Fruit fly (Drosophila melanogaster) whole organism, embryonic: ENCODE measurements around the gene CG32074.

Source experiments
- Adf1 ChIP-seq: fragments of 200-800 bp; sonication (Bioruptor generic); IDR thresholded peaks from 2 replicates; pipeline ENCODE4 v1.3.6; 2022; ENCODE audit warnings: missing biosample characterization, missing genetic modification characterization
- Atf3 ChIP-seq: fragments of 200-800 bp; sonication (Bioruptor generic); optimal IDR thresholded peaks from 3 replicates; lab custom pipeline; 2016; ENCODE audit warnings: missing biosample characterization, missing genetic modification characterization
- CG11696 ChIP-seq: fragments of 200-800 bp; sonication (Bioruptor generic); IDR thresholded peaks from 2 replicates; pipeline ENCODE4 v1.3.6; 2022; ENCODE audit warnings: missing biosample characterization, missing genetic modification characterization
- CG12219 ChIP-seq: fragments of 200-800 bp; sonication (Bioruptor generic); optimal IDR thresholded peaks from 3 replicates; lab custom pipeline; 2018; ENCODE audit warnings: missing biosample characterization, mild to moderate bottlenecking, missing genetic modification characterization
- CG12744 ChIP-seq: fragments of 200-800 bp; sonication (Bioruptor generic); optimal IDR thresholded peaks from 2 replicates; lab custom pipeline; 2016; ENCODE audit warnings: missing biosample characterization, missing genetic modification characterization
- CG12769 ChIP-seq: fragments of 200-800 bp; sonication (Bioruptor generic); optimal IDR thresholded peaks from 2 replicates; lab custom pipeline; 2019; ENCODE audit warnings: missing biosample characterization, mild to moderate bottlenecking, missing genetic modification characterization, moderate library complexity
- CG13775 ChIP-seq: fragments of 200-800 bp; sonication (Bioruptor generic); optimal IDR thresholded peaks from 3 replicates; lab custom pipeline; 2017; ENCODE audit warnings: missing biosample characterization, mild to moderate bottlenecking, missing genetic modification characterization
- CG14667 ChIP-seq: fragments of 200-800 bp; sonication (Bioruptor generic); IDR thresholded peaks from 2 replicates; pipeline ENCODE4 v1.3.6; 2022; ENCODE audit warnings: missing biosample characterization, missing genetic modification characterization
- CG17186 ChIP-seq: fragments of 200-800 bp; sonication (Bioruptor generic); optimal IDR thresholded peaks from 3 replicates; lab custom pipeline; 2017; ENCODE audit warnings: missing biosample characterization, missing genetic modification reagents, missing genetic modification characterization
- CG17802 ChIP-seq: fragments of 200-800 bp; sonication (Bioruptor generic); optimal IDR thresholded peaks from 2 replicates; lab custom pipeline; 2018; ENCODE audit warnings: missing biosample characterization, mild to moderate bottlenecking, missing genetic modification characterization, moderate library complexity
- CG18476 ChIP-seq: fragments of 200-800 bp; sonication (Bioruptor generic); optimal IDR thresholded peaks from 2 replicates; lab custom pipeline; 2016; ENCODE audit warnings: missing biosample characterization, mild to moderate bottlenecking, missing genetic modification characterization
- CG30403 ChIP-seq: fragments of 200-800 bp; sonication (Bioruptor generic); optimal IDR thresholded peaks from 3 replicates; lab custom pipeline; 2016; ENCODE audit warnings: missing biosample characterization, missing genetic modification characterization
- CG33213 ChIP-seq: fragments of 200-800 bp; sonication (Bioruptor generic); optimal IDR thresholded peaks from 3 replicates; lab custom pipeline; 2016; ENCODE audit warnings: missing biosample characterization, missing genetic modification characterization
- CG43689 ChIP-seq: fragments of 200-800 bp; sonication (Bioruptor generic); IDR thresholded peaks from 2 replicates; pipeline ENCODE4 v1.3.6; 2022; ENCODE audit warnings: missing biosample characterization, missing genetic modification characterization
- CG4404 ChIP-seq: fragments of 200-800 bp; sonication (Bioruptor generic); IDR thresholded peaks from 2 replicates; pipeline ENCODE4 v1.3.6; 2022; ENCODE audit warnings: missing biosample characterization, missing genetic modification characterization
- CG5953 ChIP-seq: fragments of 200-800 bp; sonication (Bioruptor generic); IDR thresholded peaks from 2 replicates; pipeline ENCODE4 v1.3.6; 2022; ENCODE audit warnings: missing biosample characterization, missing genetic modification characterization
- CG6689 ChIP-seq: fragments of 200-800 bp; sonication (Bioruptor generic); IDR thresholded peaks from 2 replicates; pipeline ENCODE4 v1.3.6; 2022; ENCODE audit warnings: missing biosample characterization, missing genetic modification characterization
- CG6765 ChIP-seq: fragments of 200-800 bp; sonication (Bioruptor generic); optimal IDR thresholded peaks from 3 replicates; lab custom pipeline; 2017; ENCODE audit warnings: missing biosample characterization, mild to moderate bottlenecking, missing genetic modification characterization
- CG7786 ChIP-seq: fragments of 200-800 bp; sonication (Bioruptor generic); optimal IDR thresholded peaks from 2 replicates; lab custom pipeline; 2016; ENCODE audit warnings: missing biosample characterization, missing genetic modification characterization
- CG8281 ChIP-seq: fragments of 200-800 bp; sonication (Bioruptor generic); optimal IDR thresholded peaks from 2 replicates; lab custom pipeline; 2018; ENCODE audit warnings: missing biosample characterization, mild to moderate bottlenecking, missing genetic modification characterization, moderate library complexity
- CG8388 ChIP-seq: fragments of 200-800 bp; sonication (Bioruptor generic); optimal IDR thresholded peaks from 2 replicates; lab custom pipeline; 2019; ENCODE audit warnings: missing biosample characterization, mild to moderate bottlenecking, missing genetic modification characterization, moderate library complexity
- CG9727 ChIP-seq: fragments of 200-800 bp; sonication (Bioruptor generic); optimal IDR thresholded peaks from 3 replicates; lab custom pipeline; 2017; ENCODE audit warnings: missing biosample characterization, mild to moderate bottlenecking, missing genetic modification characterization
- Deaf1 ChIP-seq: fragments of 200-800 bp; optimal IDR thresholded peaks from 3 replicates; lab custom pipeline; 2019; ENCODE audit warnings: missing biosample characterization, mild to moderate bottlenecking, missing genetic modification characterization, moderate library complexity
- Dek ChIP-seq: fragments of 200-800 bp; sonication (Bioruptor generic); optimal IDR thresholded peaks from 3 replicates; lab custom pipeline; 2019; ENCODE audit warnings: missing biosample characterization, mild to moderate bottlenecking, missing genetic modification characterization, moderate library complexity
- Doc3 ChIP-seq: fragments of 200-800 bp; sonication (Bioruptor generic); IDR thresholded peaks from 3 replicates; pipeline ENCODE4 v1.3.6; 2022; ENCODE audit warnings: missing biosample characterization, missing genetic modification characterization; ENCODE audit not compliant: partially characterized antibody
- Dref ChIP-seq: fragments of 200-800 bp; sonication (Bioruptor generic); IDR thresholded peaks from 2 replicates; pipeline ENCODE4 v1.3.6; 2022; ENCODE audit warnings: missing biosample characterization, missing genetic modification characterization
- H15 ChIP-seq: fragments of 200-800 bp; sonication (Bioruptor generic); IDR thresholded peaks from 3 replicates; pipeline ENCODE4 v1.3.6; 2022; ENCODE audit warnings: missing biosample characterization, missing genetic modification characterization
- Hey ChIP-seq: fragments of 200-800 bp; sonication (Bioruptor generic); optimal IDR thresholded peaks from 3 replicates; lab custom pipeline; 2018; ENCODE audit warnings: missing biosample characterization, mild to moderate bottlenecking, missing genetic modification characterization
- Hr39 ChIP-seq: fragments of >200 bp; optimal IDR thresholded peaks from 2 replicates; lab custom pipeline; 2017
- Lpt ChIP-seq: fragments of >200 bp; optimal IDR thresholded peaks from 2 replicates; lab custom pipeline; 2018; ENCODE audit warnings: missing biosample characterization, missing genetic modification characterization
- MBD-R2 ChIP-seq: fragments of 200-800 bp; sonication (Bioruptor generic); IDR thresholded peaks from 2 replicates; pipeline ENCODE4 v1.3.6; 2022; ENCODE audit warnings: missing biosample characterization, missing genetic modification characterization
- NC2β ChIP-seq: fragments of 200-800 bp; sonication (Bioruptor generic); optimal IDR thresholded peaks from 2 replicates; lab custom pipeline; 2016; ENCODE audit warnings: missing biosample characterization, missing genetic modification characterization
- Usf ChIP-seq: fragments of 200-800 bp; sonication (Bioruptor generic); optimal IDR thresholded peaks from 2 replicates; lab custom pipeline; 2017; ENCODE audit warnings: missing genotype, missing biosample characterization, missing genetic modification characterization
- az2 ChIP-seq: fragments of 200-800 bp; sonication (Bioruptor generic); optimal IDR thresholded peaks from 3 replicates; lab custom pipeline; 2016; ENCODE audit warnings: missing biosample characterization, missing genetic modification characterization
- br ChIP-seq: fragments of >200 bp; optimal IDR thresholded peaks from 2 replicates; lab custom pipeline; 2017
- cas ChIP-seq: fragments of 200-800 bp; sonication (Bioruptor generic); IDR thresholded peaks from 2 replicates; pipeline ENCODE4 v1.3.6; 2022; ENCODE audit warnings: missing biosample characterization, missing genetic modification characterization
- crol ChIP-seq: fragments of 200-800 bp; sonication (Bioruptor generic); IDR thresholded peaks from 2 replicates; pipeline ENCODE4 v1.3.6; 2022; ENCODE audit warnings: missing biosample characterization, missing genetic modification characterization
- dysf ChIP-seq: fragments of 200-800 bp; sonication (Bioruptor generic); IDR thresholded peaks from 3 replicates; pipeline ENCODE4 v1.3.6; 2022; ENCODE audit warnings: missing biosample characterization, missing genetic modification characterization
- gcm ChIP-seq: fragments of 200-800 bp; sonication (Bioruptor generic); optimal IDR thresholded peaks from 2 replicates; lab custom pipeline; 2019; ENCODE audit warnings: missing biosample characterization, mild to moderate bottlenecking, missing genetic modification characterization, moderate library complexity
- grn ChIP-seq: fragments of 200-800 bp; sonication (Bioruptor generic); optimal IDR thresholded peaks from 3 replicates; lab custom pipeline; 2017; ENCODE audit warnings: missing biosample characterization, missing genetic modification characterization
- insv ChIP-seq, 2 experiments: fragments of 200-800 bp; sonication (Bioruptor generic); optimal IDR thresholded peaks; 3 replicates each; lab custom pipeline; 2016 to 2018; ENCODE audit warnings: missing biosample characterization in 2 of 2, missing genetic modification characterization in 2 of 2
- lbe ChIP-seq: fragments of 200-800 bp; sonication (Bioruptor generic); optimal IDR thresholded peaks from 2 replicates; lab custom pipeline; 2016; ENCODE audit warnings: missing biosample characterization, mild to moderate bottlenecking, missing genetic modification characterization
- maf-S ChIP-seq: fragments of 200-800 bp; sonication (Bioruptor generic); optimal IDR thresholded peaks from 2 replicates; lab custom pipeline; 2016; ENCODE audit warnings: missing biosample characterization, missing genetic modification characterization
- mirr ChIP-seq: fragments of 200-800 bp; sonication (Bioruptor generic); optimal IDR thresholded peaks from 3 replicates; lab custom pipeline; 2018; ENCODE audit warnings: missing biosample characterization, mild to moderate bottlenecking, missing genetic modification characterization
- pita ChIP-seq: fragments of 200-800 bp; sonication (Bioruptor generic); optimal IDR thresholded peaks from 2 replicates; lab custom pipeline; 2017; ENCODE audit warnings: missing biosample characterization, mild to moderate bottlenecking, missing genetic modification characterization
- pnt ChIP-seq: fragments of 200-800 bp; sonication (Bioruptor generic); optimal IDR thresholded peaks from 3 replicates; lab custom pipeline; 2016; ENCODE audit warnings: missing biosample characterization, missing genetic modification characterization
- ro ChIP-seq: fragments of 200-800 bp; sonication (Bioruptor generic); IDR thresholded peaks from 2 replicates; pipeline ENCODE4 v1.3.6; 2022; ENCODE audit warnings: missing biosample characterization, missing genetic modification characterization
- salm ChIP-seq: fragments of 200-800 bp; sonication (Bioruptor generic); optimal IDR thresholded peaks from 2 replicates; lab custom pipeline; 2018; ENCODE audit warnings: missing biosample characterization, mild to moderate bottlenecking, missing genetic modification characterization
- sd ChIP-seq: fragments of 200-800 bp; sonication (Bioruptor generic); optimal IDR thresholded peaks from 3 replicates; lab custom pipeline; 2018; ENCODE audit warnings: missing biosample characterization, mild to moderate bottlenecking, missing genetic modification characterization, moderate library complexity
- slou ChIP-seq: fragments of 200-800 bp; sonication (Bioruptor generic); optimal IDR thresholded peaks from 3 replicates; lab custom pipeline; 2016; ENCODE audit warnings: missing biosample characterization, missing genetic modification characterization
- toy ChIP-seq: fragments of 200-800 bp; sonication (Bioruptor generic); IDR thresholded peaks from 2 replicates; pipeline ENCODE4 v1.3.6; 2022; ENCODE audit warnings: missing biosample characterization, missing genetic modification characterization
- vnd ChIP-seq: fragments of 200-800 bp; sonication (Bioruptor generic); IDR thresholded peaks from 3 replicates; pipeline ENCODE4 v1.3.6; 2022; ENCODE audit warnings: missing biosample characterization, missing genetic modification characterization; ENCODE audit not compliant: partially characterized antibody

The CG32074 gene

dm6 chr3L:11084557-11085231 is 47.4 kb downstream of the CG32074 start (continued):
- TF ChIP-seq Atf3 (GFP tag; lab: Kevin White, UChicago) (peak; percentile 97), pita (no peak), insv (GFP tag; optimal IDR thresholded peaks at IDR 0.05; lab: Kevin White, UChicago) (peak in 1 of 2 experiments; percentile 70), NC2β (GFP tag; lab: Kevin White, UChicago) (peak; percentile 97), H15 (GFP tag; lab: Robert Waterston, UW) (peak; percentile 95), CG17186 (peak; percentile 82), Dek (tag; lab: Kevin White, UChicago) (peak; percentile 90), CG9727 (peak; percentile 98), CG30403 (GFP tag; lab: Kevin White, UChicago) (peak; percentile 96), Deaf1 (tag; lab: Kevin White, UChicago) (no peak), grn (GFP tag; lab: Kevin White, UChicago) (peak; percentile 78), CG6765 (GFP tag; lab: Kevin White, UChicago) (peak; percentile 62), CG12744 (peak; percentile 96), CG7786 (GFP tag; lab: Kevin White, UChicago) (peak; percentile 94), dysf (peak; percentile 97), Hey (tag; lab: Kevin White, UChicago) (peak; percentile 40), CG43689 (GFP tag; lab: Robert Waterston, UW) (peak; percentile 89), CG4404 (GFP tag; lab: Robert Waterston, UW) (peak; percentile 91), CG13775 (GFP tag; lab: Kevin White, UChicago) (peak; percentile 94), slou (GFP tag; lab: Kevin White, UChicago) (peak; percentile 87), CG6689 (peak; percentile 96), Usf (GFP tag; lab: Kevin White, UChicago) (peak; percentile 77), vnd (no peak), lbe (GFP tag; lab: Kevin White, UChicago) (no peak), CG8388 (GFP tag; lab: Kevin White, UChicago) (peak; percentile 97), Dref (no peak), mirr (GFP tag; lab: Kevin White, UChicago) (no peak), Doc3 (no peak), Hr39 (no peak), CG5953 (GFP tag; lab: Robert Waterston, UW) (peak; percentile 95), az2 (GFP tag; lab: Kevin White, UChicago) (peak; percentile 98), Lpt (GFP tag; lab: Kevin White, UChicago) (no peak), CG12219 (GFP tag; lab: Kevin White, UChicago) (peak; percentile 97), ro (GFP tag; lab: Robert Waterston, UW) (peak; percentile 86), maf-S (peak; percentile 93), sd (tag; lab: Kevin White, UChicago) (no peak), CG8281 (tag; lab: Kevin White, UChicago) (peak; percentile 88), gcm (peak; percentile 97), Adf1 (peak; percentile 54), CG11696 (GFP tag; lab: Robert Waterston, UW) (peak; percentile 87), cas (peak; percentile 78), toy (GFP tag; lab: Robert Waterston, UW) (peak; percentile 77), CG18476 (GFP tag; lab: Kevin White, UChicago) (peak; percentile 95), CG12769 (tag; lab: Kevin White, UChicago) (peak; percentile 94), CG17802 (tag; lab: Kevin White, UChicago) (peak; percentile 75), MBD-R2 (GFP tag; lab: Robert Waterston, UW) (peak; percentile 76; the same call in 1 of the 2 replicates), CG14667 (peak; percentile 92), pnt (GFP tag; lab: Kevin White, UChicago) (peak; percentile 96), CG33213 (GFP tag; lab: Kevin White, UChicago) (peak; percentile 96), salm (tag; lab: Kevin White, UChicago) (peak; percentile 96), crol (GFP tag; lab: Robert Waterston, UW) (peak; percentile 76), br (lab: Kevin White, UChicago) (no peak)
